Worm (Caenorhabditis elegans): ENCODE measurements around the gene stdh-3.

The stdh-3 gene

ce11 chrV:13918341-13918740 lies 13.9 kb downstream of the stdh-3 start, which contains the start of gene str-250:
Gene str-250 (plus strand): TSS chrV:13918641.
- TF ChIP-seq nhr-120 (GFP tag; IDR thresholded peaks at IDR 0.05) = no peak
- no peak for TF ChIP-seq lag-1 (GFP tag; IDR thresholded peaks at IDR 0.05)
- TF ChIP-seq F52B5.7 (tag; optimal IDR thresholded peaks at IDR 0.05) = no peak
- TF ChIP-seq Y53G8AR.9 (GFP tag; conservative IDR thresholded peaks at IDR 0.05) = no peak
- no peak for TF ChIP-seq ztf-3 (GFP tag; optimal IDR thresholded peaks at IDR 0.05)
- TF ChIP-seq D2030.7 (GFP tag; IDR thresholded peaks at IDR 0.05) = no peak

- no peak for TF ChIP-seq lin-35 (GFP tag; optimal IDR thresholded peaks at IDR 0.05)
- no peak for TF ChIP-seq lin-26 (GFP tag; IDR thresholded peaks at IDR 0.05)
- no peak for TF ChIP-seq ceh-91 (GFP tag; IDR thresholded peaks at IDR 0.05)
- TF ChIP-seq fkh-3 (tag; optimal IDR thresholded peaks at IDR 0.05) = no peak
- no peak for TF ChIP-seq hlh-12 (tag; optimal IDR thresholded peaks at IDR 0.05)
- TF ChIP-seq snpc-4 (GFP tag; optimal IDR thresholded peaks at IDR 0.05) = no peak
- no peak for TF ChIP-seq snpc-4 (tag; optimal IDR thresholded peaks at IDR 0.05)
- TF ChIP-seq akir-1 (GFP tag; optimal IDR thresholded peaks at IDR 0.05) = no peak
Observed at ce11 chrV:13920730-13921129, 16.3 kb downstream of the stdh-3 start, which contains the start of gene srx-42. Gene srx-42 (plus strand): TSS chrV:13921030.

- TF ChIP-seq cebp-1 (GFP tag; IDR thresholded peaks at IDR 0.05) (no peak), cebp-1 (tag; optimal IDR thresholded peaks at IDR 0.05) (no peak), nhr-90 (tag; optimal IDR thresholded peaks at IDR 0.05) (no peak), ZK185.1 (tag; optimal IDR thresholded peaks at IDR 0.05; ENCODE audit: poor library complexity, severe bottlenecking) (no peak), nfyb-1 (GFP tag; IDR thresholded peaks at IDR 0.05) (no peak), K12H6.12 (tag; optimal IDR thresholded peaks at IDR 0.05) (no peak), madf-8 (GFP tag; conservative IDR thresholded peaks at IDR 0.05) (no peak), mxl-1 (tag; optimal IDR thresholded peaks at IDR 0.05) (no peak), Y53F4B.3 (GFP tag; IDR thresholded peaks at IDR 0.05) (no peak), sea-2 (GFP tag; IDR thresholded peaks at IDR 0.05) (no peak), attf-3 (GFP tag; conservative IDR thresholded peaks at IDR 0.05) (no peak), zfh-2 (GFP tag; conservative IDR thresholded peaks at IDR 0.05) (no peak), ztf-6 (GFP tag; IDR thresholded peaks at IDR 0.05) (no peak), fkh-3 (tag; optimal IDR thresholded peaks at IDR 0.05) (no peak), somi-1 (GFP tag; optimal IDR thresholded peaks at IDR 0.05) (no peak), dox-1 (GFP tag; IDR thresholded peaks at IDR 0.05) (no peak), lsy-27 (tag; optimal IDR thresholded peaks at IDR 0.05; ENCODE audit: borderline replicate concordance, insufficient read depth) (no peak), lag-1 (GFP tag; IDR thresholded peaks at IDR 0.05) (no peak), pbrm-1 (GFP tag; IDR thresholded peaks at IDR 0.05) (no peak)
Observed at ce11 chrV:13923851-13924250, 19.4 kb downstream of the stdh-3 start, which contains the start of gene srxa-11. Gene srxa-11 (plus strand): TSS chrV:13924151.

- TF ChIP-seq lir-1 (GFP tag; conservative IDR thresholded peaks at IDR 0.05) (no peak), bed-2 (GFP tag; IDR thresholded peaks at IDR 0.05) (no peak), unc-62 (GFP tag; optimal IDR thresholded peaks at IDR 0.05) (no peak), T26A5.8 (tag; optimal IDR thresholded peaks at IDR 0.05) (no peak), mel-28 (tag; optimal IDR thresholded peaks at IDR 0.05; ENCODE audit: borderline replicate concordance) (no peak), rpc-1 (optimal IDR thresholded peaks at IDR 0.05) (no peak), rpc-1 (tag; optimal IDR thresholded peaks at IDR 0.05) (no peak), aptf-2 (GFP tag; conservative IDR thresholded peaks at IDR 0.05) (no peak), lag-1 (GFP tag; IDR thresholded peaks at IDR 0.05) (no peak), let-526 (GFP tag; IDR thresholded peaks at IDR 0.05) (no peak), mes-4 (tag; optimal IDR thresholded peaks at IDR 0.05) (no peak), repo-1 (tag; optimal IDR thresholded peaks at IDR 0.05) (no peak), rcor-1 (GFP tag; IDR thresholded peaks at IDR 0.05) (no peak), Y67H2A.10 (GFP tag; conservative IDR thresholded peaks at IDR 0.05) (no peak), attf-5 (GFP tag; optimal IDR thresholded peaks at IDR 0.05) (no peak), F22D6.2 (tag; optimal IDR thresholded peaks at IDR 0.05) (no peak), pbrm-1 (GFP tag; IDR thresholded peaks at IDR 0.05) (no peak), F37B4.10 (GFP tag; IDR thresholded peaks at IDR 0.05) (no peak), sea-2 (GFP tag; IDR thresholded peaks at IDR 0.05) (no peak), ceh-91 (GFP tag; IDR thresholded peaks at IDR 0.05) (no peak)
Observed at ce11 chrV:13926398-13926797, 22.0 kb downstream of the stdh-3 start, which contains the start of gene srxa-12. Gene srxa-12 (plus strand): TSS chrV:13926698.
